Worm (Caenorhabditis elegans) whole organism, mixed stage, embryonic: Measurements from ENCODE around the gene emc-1.

Experiments used
- M03D4.4 ChIP-seq: sonication (generic microtip); optimal IDR thresholded peaks from 2 replicates; lab custom pipeline; 2017; ENCODE audit warnings: mild to moderate bottlenecking, missing genetic modification characterization, missing compliant biosample characterization
- blmp-1 ChIP-seq: fragments of 150-350 bp; optimal IDR thresholded peaks from 2 replicates; lab custom pipeline; 2014; ENCODE audit warnings: missing biosample characterization, missing genetic modification characterization
- ceh-39 ChIP-seq: fragments of 150-350 bp; optimal IDR thresholded peaks from 2 replicates; lab custom pipeline; 2014; ENCODE audit warnings: missing biosample characterization, missing genetic modification characterization
- elt-3 ChIP-seq: fragments of 150-350 bp; optimal IDR thresholded peaks from 2 replicates; lab custom pipeline; 2014; ENCODE audit warnings: missing biosample characterization, missing genetic modification characterization
- hlh-1 ChIP-seq: fragments of 150-350 bp; optimal IDR thresholded peaks from 2 replicates; lab custom pipeline; 2014; ENCODE audit warnings: missing biosample characterization, missing genetic modification reagents, missing genetic modification characterization
- lin-13 ChIP-seq: fragments of 150-350 bp; optimal IDR thresholded peaks from 2 replicates; lab custom pipeline; 2014; ENCODE audit warnings: missing biosample characterization, missing genetic modification characterization
- mab-5 ChIP-seq: fragments of 150-350 bp; optimal IDR thresholded peaks from 2 replicates; lab custom pipeline; 2014; ENCODE audit warnings: missing biosample characterization, missing genetic modification characterization
- nhr-2 ChIP-seq: fragments of 150-350 bp; optimal IDR thresholded peaks from 2 replicates; lab custom pipeline; 2014; ENCODE audit warnings: missing biosample characterization, missing genetic modification characterization
- nhr-237 ChIP-seq: fragments of 150-350 bp; optimal IDR thresholded peaks from 2 replicates; lab custom pipeline; 2014; ENCODE audit warnings: missing biosample characterization, missing genetic modification characterization
- nhr-28 ChIP-seq: fragments of 150-350 bp; optimal IDR thresholded peaks from 2 replicates; lab custom pipeline; 2014; ENCODE audit warnings: missing biosample characterization, missing genetic modification characterization
- pha-4 ChIP-seq: fragments of 150-350 bp; optimal IDR thresholded peaks from 2 replicates; lab custom pipeline; 2018; ENCODE audit warnings: missing biosample characterization, missing genetic modification reagents, missing genetic modification characterization
- sptf-1 ChIP-seq: sonication (generic microtip); optimal IDR thresholded peaks from 2 replicates; lab custom pipeline; 2017; ENCODE audit warnings: mild to moderate bottlenecking, missing genetic modification characterization, moderate library complexity, missing compliant biosample characterization
- unc-62 ChIP-seq: fragments of 150-350 bp; optimal IDR thresholded peaks from 2 replicates; lab custom pipeline; 2014; ENCODE audit warnings: missing biosample characterization, missing genetic modification reagents, missing genetic modification characterization

DNA sequence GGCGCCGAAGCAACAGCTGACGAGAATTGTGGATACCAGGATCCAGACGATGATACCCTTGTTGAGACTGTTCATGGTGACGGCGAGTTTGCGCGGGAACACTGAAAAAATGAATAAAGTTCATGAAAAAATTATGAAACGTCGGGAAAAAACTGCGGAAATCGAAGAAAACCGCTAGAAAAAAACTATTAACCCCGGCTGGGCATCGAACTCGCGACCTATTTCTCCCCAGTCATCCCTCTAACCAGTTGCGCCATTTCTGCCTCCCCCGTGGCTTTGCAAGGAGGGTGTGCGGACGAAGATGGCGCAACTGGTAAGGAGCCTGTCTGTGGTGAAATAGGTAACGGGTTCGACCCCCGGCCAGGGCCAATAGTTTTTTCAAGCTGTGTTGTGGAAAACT, 26.6 kb downstream of the emc-1 start, which contains the start of gene H17B01.5:
- TF ChIP-seq ceh-39 (tag; lab: Kevin White, UChicago) (no peak), sptf-1 (tag; lab: Kevin White, UChicago) (no peak), blmp-1 (tag; lab: Kevin White, UChicago) (no peak), nhr-237 (tag; lab: Kevin White, UChicago) (no peak), nhr-28 (tag; lab: Kevin White, UChicago) (no peak), unc-62 (GFP tag; lab: Kevin White, UChicago) (no peak), lin-13 (tag; lab: Kevin White, UChicago) (no peak), mab-5 (tag; lab: Kevin White, UChicago) (no peak), pha-4 (tag; lab: Kevin White, UChicago) (no peak), M03D4.4 (tag; lab: Kevin White, UChicago) (no peak), elt-3 (tag; lab: Kevin White, UChicago) (no peak), nhr-2 (tag; lab: Kevin White, UChicago) (no peak), hlh-1 (tag; lab: Kevin White, UChicago) (no peak)
